Fruit fly (Drosophila melanogaster) whole organism, prepupa: Measurements from ENCODE around the gene Nepl7.

Experiments used
- Blimp-1 ChIP-seq: fragments of 200-800 bp; sonication (Bioruptor generic); optimal IDR thresholded peaks from 3 replicates; lab custom pipeline; 2017; ENCODE audit warnings: missing biosample characterization, missing genetic modification characterization, mild to moderate bottlenecking, moderate library complexity, missing genetic modification reagents
- CG6854 ChIP-seq: fragments of 200-800 bp; sonication (Bioruptor generic); optimal IDR thresholded peaks from 2 replicates; lab custom pipeline; 2017; ENCODE audit warnings: missing biosample characterization, mild to moderate bottlenecking, missing genetic modification characterization
- Hr39 ChIP-seq: fragments of 200-800 bp; sonication (Bioruptor generic); optimal IDR thresholded peaks from 2 replicates; lab custom pipeline; 2016; ENCODE audit warnings: missing biosample characterization, missing genetic modification characterization
- Lpt ChIP-seq: fragments of 200-800 bp; sonication (Bioruptor generic); optimal IDR thresholded peaks from 3 replicates; lab custom pipeline; 2016; ENCODE audit warnings: missing biosample characterization, missing genetic modification characterization
- Sox102F ChIP-seq: fragments of 200-800 bp; sonication (Bioruptor generic); optimal IDR thresholded peaks from 2 replicates; lab custom pipeline; 2016; ENCODE audit warnings: missing biosample characterization, mild to moderate bottlenecking, missing genetic modification characterization
- net ChIP-seq: fragments of 200-800 bp; sonication (Bioruptor generic); optimal IDR thresholded peaks from 3 replicates; lab custom pipeline; 2016; ENCODE audit warnings: missing biosample characterization, missing genetic modification characterization
- svp ChIP-seq: fragments of 200-800 bp; sonication (Bioruptor generic); peaks from one replicate; lab custom pipeline; 2016; ENCODE audit warnings: missing biosample characterization, missing genetic modification characterization

DNA sequence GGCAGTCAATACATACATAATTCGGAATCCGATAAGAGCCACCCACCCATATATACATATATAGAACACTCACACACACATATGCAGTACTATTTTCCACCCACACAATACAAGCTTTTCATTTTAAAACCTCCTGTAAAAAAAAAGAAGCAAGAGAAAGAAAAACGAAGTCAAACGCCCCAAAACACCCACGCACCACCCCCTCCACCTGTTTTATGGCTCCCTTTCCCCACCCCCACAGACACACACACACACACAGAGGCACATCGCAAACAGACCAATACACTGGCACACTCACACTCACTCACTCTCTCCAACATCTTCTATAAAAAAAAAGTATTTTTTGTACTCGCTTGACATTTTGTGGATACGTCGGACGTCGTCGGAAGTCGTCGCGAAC, 12.2 kb downstream of the Nepl7 start:
- TF ChIP-seq Lpt (no peak), Sox102F (no peak), Hr39 (GFP tag; lab: Kevin White, UChicago) (no peak), svp (GFP tag; lab: Kevin White, UChicago) (no peak), CG6854 (GFP tag; lab: Kevin White, UChicago) (no peak), Blimp-1 (GFP tag; lab: Kevin White, UChicago) (no peak), net (no peak)
